Worm (Caenorhabditis elegans): Measurements from ENCODE around the gene dmd-3.

dmd-3 gene

ce11 chrV:19655151-19655550 is at the start of gene dmd-3:
dmd-3 (minus strand) TSS chrV:19655251.
- no peak for TF ChIP-seq ceh-9 (tag; optimal IDR thresholded peaks at IDR 0.05)
- no peak for TF ChIP-seq nhr-67 (tag; optimal IDR thresholded peaks at IDR 0.05)
- TF ChIP-seq nfya-1 (tag; optimal IDR thresholded peaks at IDR 0.05; ENCODE audit: insufficient read depth): no peak
- TF ChIP-seq nhr-12 (tag; optimal IDR thresholded peaks at IDR 0.05): no peak
- TF ChIP-seq ceh-82 (tag; optimal IDR thresholded peaks at IDR 0.05): no peak
- TF ChIP-seq nhr-23 (tag; optimal IDR thresholded peaks at IDR 0.05): no peak
- no peak for TF ChIP-seq ama-1 (optimal IDR thresholded peaks at IDR 0.05)

- no peak for TF ChIP-seq lsy-12 (tag; optimal IDR thresholded peaks at IDR 0.05)
- TF ChIP-seq nhr-28 (tag; optimal IDR thresholded peaks at IDR 0.05): no peak
- no peak for TF ChIP-seq unc-62 (GFP tag; optimal IDR thresholded peaks at IDR 0.05)
- no peak for TF ChIP-seq skn-1 (tag; optimal IDR thresholded peaks at IDR 0.05)
- TF ChIP-seq tbx-2 (tag; optimal IDR thresholded peaks at IDR 0.05): no peak
- TF ChIP-seq pqm-1 (tag; optimal IDR thresholded peaks at IDR 0.05): peak; percentile 81
- TF ChIP-seq elt-2 (tag; optimal IDR thresholded peaks at IDR 0.05): peak; percentile 91
- TF ChIP-seq sea-2 (GFP tag; optimal IDR thresholded peaks at IDR 0.05): no peak
- TF ChIP-seq pha-4 (tag; optimal IDR thresholded peaks at IDR 0.05): peak; percentile 30
- peak; percentile 43 for TF ChIP-seq ceh-28 (tag; optimal IDR thresholded peaks at IDR 0.05)
- TF ChIP-seq nhr-43 (tag; optimal IDR thresholded peaks at IDR 0.05; ENCODE audit: poor library complexity, severe bottlenecking): no peak
- TF ChIP-seq nhr-67 (tag; optimal IDR thresholded peaks at IDR 0.05): no peak
Measured at ce11 chrV:19697348-19698172, 42.5 kb upstream of the dmd-3 start, which contains the start of the genes Y43F8C.13 and ani-3. Y43F8C.13 (minus strand) TSS chrV:19697398. ani-3 (plus strand) TSS chrV:19697732.

- TF ChIP-seq nhr-23 (tag; optimal IDR thresholded peaks at IDR 0.05) (no peak), ceh-9 (tag; optimal IDR thresholded peaks at IDR 0.05) (no peak), ceh-28 (tag; optimal IDR thresholded peaks at IDR 0.05) (peak; percentile 81)
Measured at ce11 chrV:19691954-19692353, 36.9 kb upstream of the dmd-3 start.

ce11 chrV:19691271-19691886 is 36.3 kb upstream of the dmd-3 start:
- TF ChIP-seq ceh-28 (tag; optimal IDR thresholded peaks at IDR 0.05): peak; percentile 95
- TF ChIP-seq nhr-77 (tag; optimal IDR thresholded peaks at IDR 0.05): no peak

ce11 chrV:19674543-19674942 is 19.5 kb upstream of the dmd-3 start, which contains the start of gene mrp-7:
mrp-7 (plus strand) TSS chrV:19674843.
- no peak for TF ChIP-seq zag-1 (tag; optimal IDR thresholded peaks at IDR 0.05)
- no peak for TF ChIP-seq hmg-11 (tag; optimal IDR thresholded peaks at IDR 0.05)
- TF ChIP-seq mdl-1 (tag; optimal IDR thresholded peaks at IDR 0.05): no peak
- TF ChIP-seq ztf-4 (tag; optimal IDR thresholded peaks at IDR 0.05): no peak

- TF ChIP-seq elt-2 (tag; optimal IDR thresholded peaks at IDR 0.05) (peak; percentile 63), eor-1 (tag; optimal IDR thresholded peaks at IDR 0.05) (no peak)
Measured at ce11 chrV:19673298-19673903, 18.4 kb upstream of the dmd-3 start.

- TF ChIP-seq ceh-9 (tag; optimal IDR thresholded peaks at IDR 0.05) (no peak), skn-1 (tag; optimal IDR thresholded peaks at IDR 0.05) (peak; percentile 95), pqm-1 (tag; optimal IDR thresholded peaks at IDR 0.05) (peak; percentile 55), mml-1 (tag; optimal IDR thresholded peaks at IDR 0.05) (no peak), elt-2 (tag; optimal IDR thresholded peaks at IDR 0.05) (peak; percentile 95)
Measured at ce11 chrV:19672357-19672756, 17.3 kb upstream of the dmd-3 start.
